Fruit fly (Drosophila melanogaster) whole organism, embryonic: ENCODE data around the gene CG12171.
A peak's percentile ranks its signal among the peaks of the same experiment; 100 is the strongest.

Source experiments
- ATbp ChIP-seq: fragments of 200-800 bp; sonication (Bioruptor generic); optimal IDR thresholded peaks from 2 replicates; lab custom pipeline; 2017; ENCODE audit warnings: missing biosample characterization, mild to moderate bottlenecking, missing genetic modification characterization, missing genetic modification reagents
- B-H2 ChIP-seq: fragments of 200-800 bp; sonication (Bioruptor generic); optimal IDR thresholded peaks from 2 replicates; lab custom pipeline; 2018; ENCODE audit warnings: missing biosample characterization, mild to moderate bottlenecking, missing genetic modification characterization
- CG10147 ChIP-seq: fragments of 200-800 bp; sonication (Bioruptor generic); optimal IDR thresholded peaks from 2 replicates; lab custom pipeline; 2019; ENCODE audit warnings: missing biosample characterization, mild to moderate bottlenecking, missing genetic modification characterization, moderate library complexity
- CG10267 ChIP-seq: fragments of 200-800 bp; sonication (Bioruptor generic); optimal IDR thresholded peaks from 2 replicates; lab custom pipeline; 2018; ENCODE audit warnings: missing biosample characterization, mild to moderate bottlenecking, missing genetic modification characterization, moderate library complexity
- CG11504 ChIP-seq: fragments of 200-800 bp; sonication (Bioruptor generic); optimal IDR thresholded peaks from 3 replicates; lab custom pipeline; 2019; ENCODE audit warnings: missing biosample characterization, mild to moderate bottlenecking, missing genetic modification characterization, moderate library complexity
- CG11695 ChIP-seq: fragments of 200-800 bp; sonication (Bioruptor generic); IDR thresholded peaks from 3 replicates; pipeline ENCODE4 v1.3.6; 2022; ENCODE audit warnings: missing biosample characterization, missing genetic modification characterization
- CG12236 ChIP-seq: fragments of 200-800 bp; sonication (Bioruptor generic); optimal IDR thresholded peaks from 2 replicates; lab custom pipeline; 2016; ENCODE audit warnings: missing biosample characterization, missing genetic modification characterization
- CG12659 ChIP-seq: fragments of 200-800 bp; sonication (Bioruptor generic); optimal IDR thresholded peaks from 3 replicates; lab custom pipeline; 2017; ENCODE audit warnings: mild to moderate bottlenecking, missing biosample characterization, missing genetic modification reagents, missing genetic modification characterization
- CG13624 ChIP-seq: fragments of 200-800 bp; sonication (Bioruptor generic); optimal IDR thresholded peaks from 2 replicates; lab custom pipeline; 2016; ENCODE audit warnings: missing biosample characterization, missing genetic modification characterization
- CG15479 ChIP-seq: fragments of 200-800 bp; sonication (Bioruptor generic); optimal IDR thresholded peaks from 3 replicates; lab custom pipeline; 2019; ENCODE audit warnings: missing biosample characterization, mild to moderate bottlenecking, missing genetic modification characterization, moderate library complexity
- CG16779 ChIP-seq: fragments of 200-800 bp; sonication (Bioruptor generic); IDR thresholded peaks from 2 replicates; pipeline ENCODE4 v1.3.6; 2022; ENCODE audit warnings: missing biosample characterization, missing genetic modification characterization
- CG17186 ChIP-seq: fragments of 200-800 bp; sonication (Bioruptor generic); optimal IDR thresholded peaks from 3 replicates; lab custom pipeline; 2017; ENCODE audit warnings: missing biosample characterization, missing genetic modification reagents, missing genetic modification characterization
- CG17802 ChIP-seq: fragments of 200-800 bp; sonication (Bioruptor generic); optimal IDR thresholded peaks from 2 replicates; lab custom pipeline; 2018; ENCODE audit warnings: missing biosample characterization, mild to moderate bottlenecking, missing genetic modification characterization, moderate library complexity
- CG1832 ChIP-seq: fragments of 200-800 bp; sonication (Bioruptor generic); optimal IDR thresholded peaks from 2 replicates; lab custom pipeline; 2017; ENCODE audit warnings: missing biosample characterization, mild to moderate bottlenecking, missing genetic modification characterization, inconsistent platforms
- CG2889 ChIP-seq: fragments of 200-800 bp; sonication (Bioruptor generic); IDR thresholded peaks from 3 replicates; pipeline ENCODE4 v1.3.6; 2022; ENCODE audit warnings: missing biosample characterization, missing genetic modification characterization
- CG30020 ChIP-seq: fragments of 200-800 bp; optimal IDR thresholded peaks from 2 replicates; lab custom pipeline; 2019; ENCODE audit warnings: missing biosample characterization, mild to moderate bottlenecking, missing genetic modification characterization, moderate library complexity
- CG32532 ChIP-seq: fragments of 200-800 bp; sonication (Bioruptor generic); IDR thresholded peaks from 2 replicates; pipeline ENCODE4 v1.3.6; 2022; ENCODE audit warnings: missing biosample characterization, missing genetic modification characterization
- CG3995 ChIP-seq: fragments of 200-800 bp; sonication (Bioruptor generic); optimal IDR thresholded peaks from 3 replicates; lab custom pipeline; 2016; ENCODE audit warnings: missing biosample characterization, missing genetic modification characterization
- CG4282 ChIP-seq: fragments of 200-800 bp; sonication (Bioruptor generic); optimal IDR thresholded peaks from 2 replicates; lab custom pipeline; 2016; ENCODE audit warnings: missing biosample characterization, missing genetic modification characterization
- CG4360 ChIP-seq: fragments of 200-800 bp; sonication (Bioruptor generic); IDR thresholded peaks from 2 replicates; pipeline ENCODE4 v1.3.6; 2022; ENCODE audit warnings: missing biosample characterization, missing genetic modification characterization
- CG5180 ChIP-seq: fragments of 200-800 bp; sonication (Bioruptor generic); optimal IDR thresholded peaks from 3 replicates; lab custom pipeline; 2017; ENCODE audit warnings: missing biosample characterization, missing genetic modification characterization, mild to moderate bottlenecking, moderate library complexity, missing genetic modification reagents
- CG7556 ChIP-seq: fragments of 200-800 bp; sonication (Bioruptor generic); optimal IDR thresholded peaks from 2 replicates; lab custom pipeline; 2017; ENCODE audit warnings: missing biosample characterization, mild to moderate bottlenecking, missing genetic modification characterization
- CTCF ChIP-seq: fragments of 200-800 bp; sonication (Bioruptor generic); optimal IDR thresholded peaks from 2 replicates; lab custom pipeline; 2017; ENCODE audit warnings: missing biosample characterization, mild to moderate bottlenecking, missing genetic modification characterization, moderate library complexity
- Ets65A ChIP-seq: fragments of 200-800 bp; sonication (Bioruptor generic); peaks from one replicate; lab custom pipeline; 2016; ENCODE audit warnings: missing biosample characterization, missing genetic modification characterization
- Fer1 ChIP-seq: fragments of 200-800 bp; sonication (Bioruptor generic); optimal IDR thresholded peaks from 2 replicates; lab custom pipeline; 2017; ENCODE audit warnings: missing biosample characterization, mild to moderate bottlenecking, missing genetic modification characterization
- HHEX ChIP-seq: fragments of 200-800 bp; sonication (Bioruptor generic); optimal IDR thresholded peaks from 3 replicates; lab custom pipeline; 2017; ENCODE audit warnings: missing biosample characterization, mild to moderate bottlenecking, missing genetic modification characterization, missing genetic modification reagents
- Hey ChIP-seq: fragments of 200-800 bp; sonication (Bioruptor generic); optimal IDR thresholded peaks from 3 replicates; lab custom pipeline; 2018; ENCODE audit warnings: missing biosample characterization, mild to moderate bottlenecking, missing genetic modification characterization
- Hr78 ChIP-seq, 2 experiments: fragments of 200-800 bp in 1 of 2; fragments of >200 bp in 1 of 2; sonication (Bioruptor generic) in 1 of 2; optimal IDR thresholded peaks; 2 replicates each; lab custom pipeline; 2017 to 2019; ENCODE audit warnings: missing biosample characterization in 2 of 2, missing genetic modification characterization in 2 of 2, mild to moderate bottlenecking in 1 of 2, moderate library complexity in 1 of 2
- MBD-R2 ChIP-seq: fragments of 200-800 bp; sonication (Bioruptor generic); IDR thresholded peaks from 2 replicates; pipeline ENCODE4 v1.3.6; 2022; ENCODE audit warnings: missing biosample characterization, missing genetic modification characterization
- MESR4 ChIP-seq: fragments of 200-800 bp; sonication (Bioruptor generic); optimal IDR thresholded peaks from 2 replicates; lab custom pipeline; 2018; ENCODE audit warnings: missing biosample characterization, mild to moderate bottlenecking, missing genetic modification characterization, moderate library complexity
- Med ChIP-seq: fragments of 200-800 bp; sonication (Bioruptor generic); peaks from one replicate; lab custom pipeline; 2016; ENCODE audit warnings: missing biosample characterization, missing genetic modification characterization, mild to moderate bottlenecking, inconsistent platforms, moderate library complexity
- NFAT ChIP-seq: fragments of 200-800 bp; sonication (Bioruptor generic); IDR thresholded peaks from 2 replicates; pipeline ENCODE4 v1.3.6; 2022; ENCODE audit warnings: missing biosample characterization, missing genetic modification characterization
- Pdp1 ChIP-seq, 2 experiments: fragments of 200-800 bp; sonication (Bioruptor generic); optimal IDR thresholded peaks; 3 replicates each; lab custom pipeline; 2016; ENCODE audit warnings: missing biosample characterization in 2 of 2, missing genetic modification characterization in 2 of 2, mild to moderate bottlenecking in 1 of 2, moderate library complexity in 1 of 2
- TFAM ChIP-seq: fragments of 200-800 bp; sonication (Bioruptor generic); optimal IDR thresholded peaks from 2 replicates; lab custom pipeline; 2017; ENCODE audit warnings: missing biosample characterization, missing genetic modification characterization, inconsistent platforms
- Tbp ChIP-seq: fragments of >200 bp; optimal IDR thresholded peaks from 2 replicates; lab custom pipeline; 2018; ENCODE audit warnings: missing biosample characterization, missing genetic modification characterization
- ap ChIP-seq: fragments of 200-800 bp; sonication (Bioruptor generic); IDR thresholded peaks from 2 replicates; pipeline ENCODE4 v1.3.6; 2022; ENCODE audit warnings: missing biosample characterization, missing genetic modification characterization
- crp ChIP-seq, 2 experiments: fragments of 200-800 bp; sonication (Bioruptor generic); optimal IDR thresholded peaks; 2 replicates in 1 of 2; 3 replicates in 1 of 2; lab custom pipeline; 2017; ENCODE audit warnings: missing biosample characterization in 2 of 2, missing genetic modification characterization in 2 of 2, mild to moderate bottlenecking in 1 of 2, moderate library complexity in 1 of 2
- hbn ChIP-seq: fragments of 200-800 bp; sonication (Bioruptor generic); IDR thresholded peaks from 2 replicates; pipeline ENCODE4 v1.3.6; 2022; ENCODE audit warnings: missing biosample characterization, missing genetic modification characterization; ENCODE audit not compliant: partially characterized antibody
- lola ChIP-seq, 3 experiments: fragments of >200 bp in 2 of 3; fragments of 200-800 bp in 1 of 3; sonication (Bioruptor generic) in 1 of 3; optimal IDR thresholded peaks; 2 replicates each; lab custom pipeline; 2017 to 2019; ENCODE audit warnings: missing biosample characterization in 3 of 3, missing genetic modification characterization in 3 of 3, mild to moderate bottlenecking in 1 of 3, moderate library complexity in 1 of 3
- nom ChIP-seq: fragments of 200-800 bp; sonication (Bioruptor generic); optimal IDR thresholded peaks from 2 replicates; lab custom pipeline; 2017; ENCODE audit warnings: missing biosample characterization, missing genetic modification characterization, mild to moderate bottlenecking, moderate library complexity, missing genetic modification reagents
- pho ChIP-seq: fragments of 200-800 bp; sonication (Bioruptor generic); optimal IDR thresholded peaks from 2 replicates; lab custom pipeline; 2016; ENCODE audit warnings: missing biosample characterization, missing genetic modification characterization
- rib ChIP-seq: fragments of 200-800 bp; sonication (Bioruptor generic); IDR thresholded peaks from 2 replicates; pipeline ENCODE4 v1.3.6; 2022; ENCODE audit warnings: missing biosample characterization, missing genetic modification characterization
- stwl ChIP-seq: fragments of 200-800 bp; sonication (Bioruptor generic); optimal IDR thresholded peaks from 3 replicates; lab custom pipeline; 2018; ENCODE audit warnings: missing biosample characterization, mild to moderate bottlenecking, missing genetic modification characterization, moderate library complexity
- tgo ChIP-seq: fragments of 200-800 bp; sonication (Bioruptor generic); IDR thresholded peaks from 3 replicates; pipeline ENCODE4 v1.3.6; 2022; ENCODE audit warnings: missing biosample characterization, missing genetic modification characterization
- tll ChIP-seq, 2 experiments: fragments of 200-800 bp in 1 of 2; fragments of >200 bp in 1 of 2; sonication (Bioruptor generic) in 1 of 2; optimal IDR thresholded peaks; 2 replicates each; lab custom pipeline; 2017 to 2019; ENCODE audit warnings: missing biosample characterization in 2 of 2, missing genetic modification characterization in 2 of 2, mild to moderate bottlenecking in 1 of 2, moderate library complexity in 1 of 2
- wek ChIP-seq: fragments of 200-800 bp; sonication (Bioruptor generic); optimal IDR thresholded peaks from 3 replicates; lab custom pipeline; 2018; ENCODE audit warnings: missing biosample characterization, mild to moderate bottlenecking, missing genetic modification characterization, moderate library complexity

CG12171 gene

DNA sequence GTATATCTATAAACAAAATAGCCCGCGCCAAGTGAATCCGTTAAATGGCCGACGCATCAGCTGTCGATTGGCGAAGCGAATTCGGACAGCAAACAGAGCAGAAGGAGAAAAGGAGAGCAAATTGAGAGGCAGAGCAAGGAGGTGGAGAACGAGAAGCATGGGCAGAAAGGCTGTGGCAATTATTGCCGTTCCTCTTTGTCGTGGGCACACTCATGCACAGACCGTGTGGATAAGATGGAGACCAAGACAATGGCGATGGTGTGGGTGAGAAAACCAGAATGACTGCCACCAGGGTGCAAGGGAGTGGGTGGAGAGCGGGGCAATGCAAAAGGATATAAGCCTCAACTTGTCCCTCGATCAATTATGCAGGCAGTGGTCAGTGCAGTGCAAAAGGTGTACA, 22.3 kb upstream of the CG12171 start:
- TF ChIP-seq hbn = no peak
- TF ChIP-seq Med (GFP tag; lab: Kevin White, UChicago) = peak; percentile 22
- peak; percentile 40 for TF ChIP-seq nom (GFP tag; lab: Kevin White, UChicago)

DNA sequence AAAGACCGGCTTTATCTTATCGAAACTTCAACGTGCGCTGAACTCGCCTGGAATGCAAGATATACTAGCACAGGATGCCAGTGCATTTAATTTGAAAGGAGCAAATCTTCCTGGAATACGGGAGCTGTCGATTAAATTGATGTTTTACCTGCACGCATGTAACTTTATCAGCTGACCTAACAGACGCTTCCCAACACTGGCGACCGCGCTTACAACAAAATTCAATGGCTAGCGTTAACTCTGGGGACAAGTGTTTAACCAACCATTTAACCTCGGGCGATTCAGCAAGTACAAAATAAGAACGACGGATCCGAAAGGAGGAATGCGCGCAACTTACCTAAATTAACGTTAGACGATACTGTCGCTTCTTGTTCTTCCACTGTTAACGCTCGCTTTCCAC, 21.7 kb upstream of the CG12171 start:
- TF ChIP-seq stwl (tag; lab: Kevin White, UChicago) (peak; percentile 31), CG12659 (GFP tag; lab: Kevin White, UChicago) (peak; percentile 17), CTCF (peak; percentile 3), CG4360 (GFP tag; lab: Robert Waterston, UW) (peak; percentile 65), CG4282 (GFP tag; lab: Kevin White, UChicago) (no peak), CG10267 (tag; lab: Kevin White, UChicago) (peak; percentile 80), tll (GFP tag; optimal IDR thresholded peaks at IDR 0.05; lab: Kevin White, UChicago) (no peak), lola (GFP tag; optimal IDR thresholded peaks at IDR 0.05; lab: Kevin White, UChicago) (peak in 1 of 3 experiments; percentile 3), Pdp1 (GFP tag; optimal IDR thresholded peaks at IDR 0.05; lab: Kevin White, UChicago) (peak in 1 of 2 experiments; percentile 23), MBD-R2 (GFP tag; lab: Robert Waterston, UW) (peak; percentile 41), Med (GFP tag; lab: Kevin White, UChicago) (peak; percentile 69), Ets65A (GFP tag; lab: Kevin White, UChicago) (peak; percentile 63), CG17186 (GFP tag; lab: Kevin White, UChicago) (peak; percentile 6), wek (GFP tag; lab: Kevin White, UChicago) (no peak), ATbp (GFP tag; lab: Kevin White, UChicago) (no peak), B-H2 (GFP tag; lab: Kevin White, UChicago) (no peak), CG30020 (peak; percentile 1), HHEX (peak; percentile 10), rib (0 out of 2 replicates have a peak, but pooled peaks have one; percentile 42), crp (GFP tag; optimal IDR thresholded peaks at IDR 0.05; lab: Kevin White, UChicago) (peak in 1 of 2 experiments; percentile 77), CG17802 (no peak), ap (GFP tag; lab: Robert Waterston, UW) (no peak)

dm6 chr3R:5612372-5613113, 20.9 kb upstream of the CG12171 start, which contains the start of gene Rga:
Gene Rga, minus strand, starts transcription at chr3R:5613112.
- TF ChIP-seq pho (GFP tag; lab: Kevin White, UChicago) (peak; percentile 5), CG12236 (no peak), CG1832 (GFP tag; lab: Kevin White, UChicago) (peak; percentile 56), Tbp (GFP tag; lab: Kevin White, UChicago) (no peak), CG11504 (tag; lab: Kevin White, UChicago) (no peak), CG10147 (no peak), MESR4 (GFP tag; lab: Kevin White, UChicago) (peak; percentile 91), CG32532 (0 out of 2 replicates have a peak, but pooled peaks have one; percentile 16), CG15479 (GFP tag; lab: Kevin White, UChicago) (peak; percentile 99), CG13624 (GFP tag; lab: Kevin White, UChicago) (peak; percentile 21), TFAM (GFP tag; lab: Kevin White, UChicago) (no peak), CG5180 (GFP tag; lab: Kevin White, UChicago) (no peak), Hr78 (GFP tag; optimal IDR thresholded peaks at IDR 0.05; lab: Kevin White, UChicago) (peak in 1 of 2 experiments; percentile 63), NFAT (GFP tag; lab: Robert Waterston, UW) (no peak), CG3995 (GFP tag; lab: Kevin White, UChicago) (no peak), CG16779 (no peak), tgo (no peak), CG11695 (GFP tag; lab: Robert Waterston, UW) (peak; percentile 79), Fer1 (GFP tag; lab: Kevin White, UChicago) (peak; percentile 20), crp (GFP tag; optimal IDR thresholded peaks at IDR 0.05; lab: Kevin White, UChicago) (no peak), Hey (tag; lab: Kevin White, UChicago) (no peak), CG7556 (GFP tag; lab: Kevin White, UChicago) (peak; percentile 5), CG2889 (GFP tag; lab: Robert Waterston, UW) (no peak)
